Fruit fly (Drosophila melanogaster): Measurements from ENCODE around the gene Svil.
A peak's percentile ranks its signal among the peaks of the same experiment; 100 is the strongest.

Svil gene

dm6 chr3L:2377114-2377783 is at the start of gene Svil, which contains the start of gene CG15877:
Gene Svil (plus strand): TSS chr3L:2377655.
Gene CG15877 (minus strand): TSS chr3L:2377556.
- TF ChIP-seq Snoo (tag; optimal IDR thresholded peaks at IDR 0.05) (peak; percentile 3), CG12605 (GFP tag; IDR thresholded peaks at IDR 0.05) (peak; percentile 70), CG17806 (tag; optimal IDR thresholded peaks at IDR 0.05) (no peak)

DNA sequence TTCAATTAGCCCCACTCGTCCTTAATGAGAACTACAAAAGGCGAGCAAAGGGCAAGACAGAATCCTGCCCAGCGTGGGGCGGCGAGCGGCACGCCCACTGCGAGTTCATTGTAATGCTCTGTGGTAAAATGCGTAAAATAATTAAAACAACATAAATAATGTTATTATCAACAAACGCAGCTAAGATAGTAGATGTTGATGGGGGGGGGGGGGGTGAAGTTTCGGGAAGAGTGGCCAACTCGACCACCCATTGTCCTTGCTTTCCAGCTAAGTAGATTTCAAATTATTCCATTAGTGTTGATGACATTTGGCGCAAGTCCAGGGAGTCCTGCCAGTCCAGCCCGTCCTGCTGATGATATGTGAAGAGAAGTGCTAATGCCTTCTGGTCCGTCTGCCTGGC is 48.7 kb upstream of the Svil start:
- TF ChIP-seq Ets98B (GFP tag; IDR thresholded peaks at IDR 0.05) (no peak), CG9948 (tag; optimal IDR thresholded peaks at IDR 0.05) (no peak), EcR (GFP tag; optimal IDR thresholded peaks at IDR 0.05) (no peak), CG12605 (GFP tag; IDR thresholded peaks at IDR 0.05) (no peak), CG8301 (tag; optimal IDR thresholded peaks at IDR 0.05) (no peak), Pif1A (GFP tag; optimal IDR thresholded peaks at IDR 0.05) (no peak), fd96Ca (GFP tag; IDR thresholded peaks at IDR 0.05) (no peak), CG10348 (GFP tag; IDR thresholded peaks at IDR 0.05) (no peak), CG15710 (tag; optimal IDR thresholded peaks at IDR 0.05) (no peak), CG34367 (tag; optimal IDR thresholded peaks at IDR 0.05) (no peak), Snoo (tag; optimal IDR thresholded peaks at IDR 0.05) (no peak)

DNA sequence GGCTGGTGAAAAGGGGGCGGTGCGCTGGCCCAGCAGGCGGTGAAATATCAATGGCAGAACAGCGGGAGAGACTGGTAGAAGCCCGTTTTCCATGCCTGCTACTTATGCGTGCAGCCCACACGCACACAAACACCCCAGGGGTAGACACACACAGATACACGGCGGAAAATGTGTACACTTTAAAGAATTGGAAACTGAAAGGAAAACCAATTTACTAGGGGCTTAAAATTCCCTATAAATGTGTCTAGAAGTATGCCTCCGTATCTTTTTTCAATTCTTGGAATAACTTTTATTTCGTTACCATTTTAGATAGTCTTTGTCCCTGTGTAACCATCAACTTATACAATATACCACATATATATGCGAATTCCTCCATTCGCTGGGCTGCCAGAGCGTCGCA is 45.2 kb upstream of the Svil start:
- no peak for TF ChIP-seq CG17806 (tag; optimal IDR thresholded peaks at IDR 0.05)
- no peak for TF ChIP-seq CG13204 (GFP tag; optimal IDR thresholded peaks at IDR 0.05)

- TF ChIP-seq Pif1A (GFP tag; optimal IDR thresholded peaks at IDR 0.05) (no peak), fd96Ca (GFP tag; IDR thresholded peaks at IDR 0.05) (no peak), D1 (tag; optimal IDR thresholded peaks at IDR 0.05) (no peak), CG32121 (GFP tag; IDR thresholded peaks at IDR 0.05) (no peak), gl (tag; optimal IDR thresholded peaks at IDR 0.05) (no peak), CG17806 (tag; optimal IDR thresholded peaks at IDR 0.05) (no peak), CG13204 (GFP tag; optimal IDR thresholded peaks at IDR 0.05) (no peak), Pif1B (GFP tag; optimal IDR thresholded peaks at IDR 0.05) (no peak), CG9948 (tag; optimal IDR thresholded peaks at IDR 0.05) (no peak), CG8301 (tag; optimal IDR thresholded peaks at IDR 0.05) (no peak)
Measured at dm6 chr3L:2360257-2360656, 17.2 kb upstream of the Svil start, which contains the start of gene CG13801. Gene CG13801 (plus strand): TSS chr3L:2360557.

dm6 chr3L:2371882-2372281 is 5.6 kb upstream of the Svil start, which contains the start of the genes CG1317 and CG8993:
Gene CG1317 (minus strand): TSS chr3L:2371939.
Gene CG8993 (plus strand): TSS chr3L:2372199.
- TF ChIP-seq rn (GFP tag; IDR thresholded peaks at IDR 0.05) (no peak), CG34367 (tag; optimal IDR thresholded peaks at IDR 0.05) (no peak), CG4496 (GFP tag; IDR thresholded peaks at IDR 0.05) (no peak), Pif1B (GFP tag; optimal IDR thresholded peaks at IDR 0.05) (no peak), EcR (GFP tag; optimal IDR thresholded peaks at IDR 0.05) (no peak), fd96Ca (GFP tag; IDR thresholded peaks at IDR 0.05) (no peak), Pif1A (GFP tag; optimal IDR thresholded peaks at IDR 0.05) (no peak), CG10348 (GFP tag; IDR thresholded peaks at IDR 0.05) (no peak), CG14655 (GFP tag; optimal IDR thresholded peaks at IDR 0.05) (no peak), CG15710 (tag; optimal IDR thresholded peaks at IDR 0.05) (peak; percentile 64), Ets98B (GFP tag; IDR thresholded peaks at IDR 0.05) (no peak), CG8301 (tag; optimal IDR thresholded peaks at IDR 0.05) (no peak), gl (tag; optimal IDR thresholded peaks at IDR 0.05) (no peak), Snoo (tag; optimal IDR thresholded peaks at IDR 0.05) (no peak), CG13204 (GFP tag; optimal IDR thresholded peaks at IDR 0.05) (no peak), D1 (tag; optimal IDR thresholded peaks at IDR 0.05) (no peak), CG8159 (tag; optimal IDR thresholded peaks at IDR 0.05) (peak; percentile 29), CG32121 (GFP tag; IDR thresholded peaks at IDR 0.05) (peak; percentile 41; the same call in 1 of the 2 replicates), CG17806 (tag; optimal IDR thresholded peaks at IDR 0.05) (no peak), CG12605 (GFP tag; IDR thresholded peaks at IDR 0.05) (no peak), CG9948 (tag; optimal IDR thresholded peaks at IDR 0.05) (no peak)

DNA sequence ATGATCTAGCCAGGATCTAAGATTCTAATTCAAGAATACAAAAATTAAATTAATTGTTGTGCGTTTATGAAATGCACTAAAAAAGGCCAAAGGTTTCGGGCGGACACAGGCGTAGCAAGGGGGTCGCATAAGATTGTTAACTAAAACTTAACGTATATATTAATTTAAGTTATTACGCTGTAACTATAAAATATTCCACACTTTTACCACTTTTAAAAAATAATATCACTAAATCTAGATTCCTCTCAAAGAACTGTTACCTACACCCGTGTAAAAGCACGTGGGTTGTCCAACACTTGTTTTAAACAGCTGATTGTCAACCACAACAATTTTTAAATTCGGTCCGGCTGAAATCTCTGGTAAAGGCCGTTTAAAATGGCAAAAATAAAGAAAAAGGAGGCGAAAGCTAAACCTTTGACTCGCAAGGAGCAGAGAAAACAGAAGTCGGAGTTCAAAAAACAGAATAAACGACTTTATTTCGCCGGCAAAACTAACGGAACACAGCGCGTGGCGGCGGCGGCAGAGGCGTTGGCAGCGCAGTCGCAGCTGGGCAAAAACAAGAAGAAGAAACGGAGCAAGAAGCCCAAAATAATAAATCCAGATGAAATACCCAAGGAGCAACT is 3.9 kb upstream of the Svil start, which contains the start of the genes mRpL23 and CG9004:
mRpL23 (minus strand) TSS at position 284 of the 623 bp plus-strand sequence.
CG9004 (plus strand) TSS at position 308 of the 623 bp plus-strand sequence.
- TF ChIP-seq rn (GFP tag; IDR thresholded peaks at IDR 0.05) (peak; percentile 100), CG10348 (GFP tag; IDR thresholded peaks at IDR 0.05) (peak; percentile 99), CG34367 (tag; optimal IDR thresholded peaks at IDR 0.05) (peak; percentile 99), Snoo (tag; optimal IDR thresholded peaks at IDR 0.05) (peak; percentile 99), Ets98B (GFP tag; IDR thresholded peaks at IDR 0.05) (peak; percentile 100), gl (tag; optimal IDR thresholded peaks at IDR 0.05) (peak; percentile 96), CG8159 (tag; optimal IDR thresholded peaks at IDR 0.05) (peak; percentile 99), CG13204 (GFP tag; optimal IDR thresholded peaks at IDR 0.05) (peak; percentile 95), CG32121 (GFP tag; IDR thresholded peaks at IDR 0.05) (peak; percentile 100), CG15710 (tag; optimal IDR thresholded peaks at IDR 0.05) (peak; percentile 100), CG14655 (GFP tag; optimal IDR thresholded peaks at IDR 0.05) (peak; percentile 99), CG9948 (tag; optimal IDR thresholded peaks at IDR 0.05) (peak; percentile 99), CG17806 (tag; optimal IDR thresholded peaks at IDR 0.05) (peak; percentile 99), D1 (tag; optimal IDR thresholded peaks at IDR 0.05) (no peak), Pif1B (GFP tag; optimal IDR thresholded peaks at IDR 0.05) (peak; percentile 98), CG4496 (GFP tag; IDR thresholded peaks at IDR 0.05) (peak; percentile 100), fd96Ca (GFP tag; IDR thresholded peaks at IDR 0.05) (peak; percentile 100), CG8301 (tag; optimal IDR thresholded peaks at IDR 0.05) (peak; percentile 99), EcR (GFP tag; optimal IDR thresholded peaks at IDR 0.05) (peak; percentile 39), Pif1A (GFP tag; optimal IDR thresholded peaks at IDR 0.05) (peak; percentile 99), CG12605 (GFP tag; IDR thresholded peaks at IDR 0.05) (peak; percentile 99)
